Fruit fly (Drosophila melanogaster): ENCODE measurements around the gene crq.

DNA sequence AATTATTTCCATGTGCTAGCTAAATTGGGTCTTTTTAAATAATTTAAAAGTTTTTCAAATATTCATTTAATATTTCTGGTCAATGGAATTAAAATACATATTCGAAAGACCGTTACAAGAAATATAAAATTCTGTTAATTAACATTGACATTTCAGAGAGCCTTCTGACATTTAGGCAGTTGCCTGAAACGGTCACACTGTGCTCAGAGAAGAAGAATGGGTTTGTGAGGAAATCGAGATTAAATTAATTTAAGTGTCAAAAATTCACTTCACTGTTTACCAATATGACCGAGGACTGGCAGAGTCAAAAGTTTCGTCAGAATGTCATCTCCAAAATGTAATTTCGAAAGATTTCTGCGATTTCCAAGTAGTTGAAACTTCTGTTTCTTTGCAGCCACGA is 20.0 kb upstream of the crq start, which contains the start of gene MED15:
- TF ChIP-seq OdsH (GFP tag; optimal IDR thresholded peaks at IDR 0.05) = no peak
- TF ChIP-seq fd59A (GFP tag; optimal IDR thresholded peaks at IDR 0.05) = no peak
- TF ChIP-seq Eip93F (GFP tag; optimal IDR thresholded peaks at IDR 0.05) = no peak
- TF ChIP-seq vri (GFP tag; optimal IDR thresholded peaks at IDR 0.05) = no peak
- TF ChIP-seq CG9139 (GFP tag; optimal IDR thresholded peaks at IDR 0.05) = no peak
- TF ChIP-seq Met (GFP tag; optimal IDR thresholded peaks at IDR 0.05) = no peak

All from whole organism, prepupa.